Fruit fly (Drosophila melanogaster) whole organism, adult: ENCODE results near the gene Dna2.
A peak's percentile ranks its signal among the peaks of the same experiment; 100 is the strongest.

ENCODE experiments used
- CG11617 ChIP-seq: fragments of 200-800 bp; sonication (Bioruptor generic); optimal IDR thresholded peaks from 2 replicates; lab custom pipeline; 2017; ENCODE audit warnings: mild to moderate bottlenecking, missing biosample characterization, missing genetic modification reagents, missing genetic modification characterization
- CG12768 ChIP-seq: fragments of 200-800 bp; sonication (Bioruptor generic); optimal IDR thresholded peaks from 2 replicates; lab custom pipeline; 2017; ENCODE audit warnings: missing biosample characterization, missing genetic modification characterization, mild to moderate bottlenecking, moderate library complexity, missing genetic modification reagents
- CG14711 ChIP-seq: fragments of 200-800 bp; sonication (Bioruptor generic); optimal IDR thresholded peaks from 2 replicates; lab custom pipeline; 2018; ENCODE audit warnings: missing biosample characterization, mild to moderate bottlenecking, missing genetic modification characterization, moderate library complexity
- CG1620 ChIP-seq: fragments of 200-800 bp; sonication (Bioruptor generic); optimal IDR thresholded peaks from 2 replicates; lab custom pipeline; 2016; ENCODE audit warnings: missing biosample characterization, missing genetic modification characterization
- CG33017 ChIP-seq: fragments of 200-800 bp; sonication (Bioruptor generic); optimal IDR thresholded peaks from 2 replicates; lab custom pipeline; 2018; ENCODE audit warnings: missing biosample characterization, mild to moderate bottlenecking, missing genetic modification characterization, moderate library complexity
- CG5204 ChIP-seq: fragments of 200-800 bp; sonication (Bioruptor generic); optimal IDR thresholded peaks from 2 replicates; lab custom pipeline; 2016; ENCODE audit warnings: missing biosample characterization, missing genetic modification characterization
- CG7045 ChIP-seq: fragments of 200-800 bp; sonication (Bioruptor generic); optimal IDR thresholded peaks from 2 replicates; lab custom pipeline; 2017; ENCODE audit warnings: missing biosample characterization, mild to moderate bottlenecking, missing genetic modification characterization
- CG7101 ChIP-seq: fragments of 200-800 bp; sonication (Bioruptor generic); optimal IDR thresholded peaks from 2 replicates; lab custom pipeline; 2018; ENCODE audit warnings: missing biosample characterization, mild to moderate bottlenecking, missing genetic modification characterization, moderate library complexity
- Clk ChIP-seq: fragments of 200-800 bp; sonication (Bioruptor generic); optimal IDR thresholded peaks from 2 replicates; lab custom pipeline; 2017; ENCODE audit warnings: missing biosample characterization, missing genetic modification characterization
- Crg-1 ChIP-seq: fragments of 200-800 bp; sonication (Bioruptor generic); optimal IDR thresholded peaks from 2 replicates; lab custom pipeline; 2016; ENCODE audit warnings: missing biosample characterization, missing genetic modification characterization
- Hr96 ChIP-seq: fragments of 200-800 bp; sonication (Bioruptor generic); optimal IDR thresholded peaks from 2 replicates; lab custom pipeline; 2016; ENCODE audit warnings: missing biosample characterization, missing genetic modification characterization
- Mnt ChIP-seq: fragments of 200-800 bp; sonication (Bioruptor generic); optimal IDR thresholded peaks from 2 replicates; lab custom pipeline; 2016; ENCODE audit warnings: missing biosample characterization, mild to moderate bottlenecking, missing genetic modification characterization
- bab1 ChIP-seq: fragments of 200-800 bp; sonication (Bioruptor generic); optimal IDR thresholded peaks from 3 replicates; lab custom pipeline; 2019; ENCODE audit warnings: missing biosample characterization, mild to moderate bottlenecking, missing genetic modification characterization, moderate library complexity
- cic ChIP-seq: fragments of 200-800 bp; sonication (Bioruptor generic); optimal IDR thresholded peaks from 2 replicates; lab custom pipeline; 2017; ENCODE audit warnings: missing biosample characterization, mild to moderate bottlenecking, missing genetic modification characterization, moderate library complexity
- cnc ChIP-seq, 2 experiments: fragments of >200 bp; optimal IDR thresholded peaks; 2 replicates each; lab custom pipeline; 2017
- kay ChIP-seq: fragments of 200-800 bp; sonication (Bioruptor generic); peaks from one replicate; lab custom pipeline; 2016; ENCODE audit warnings: missing biosample characterization, missing genetic modification characterization, borderline replicate concordance
- ovo ChIP-seq: fragments of 200-800 bp; sonication (Bioruptor generic); optimal IDR thresholded peaks from 2 replicates; lab custom pipeline; 2016; ENCODE audit warnings: missing biosample characterization, missing genetic modification characterization
- pad ChIP-seq: fragments of 200-800 bp; sonication (Bioruptor generic); optimal IDR thresholded peaks from 3 replicates; lab custom pipeline; 2017; ENCODE audit warnings: missing biosample characterization, missing genetic modification characterization, mild to moderate bottlenecking, moderate library complexity, missing genetic modification reagents
- tj ChIP-seq: fragments of 200-800 bp; sonication (Bioruptor generic); optimal IDR thresholded peaks from 3 replicates; lab custom pipeline; 2017; ENCODE audit warnings: missing biosample characterization, mild to moderate bottlenecking, missing genetic modification characterization, moderate library complexity
- toe ChIP-seq: fragments of 200-800 bp; sonication (Bioruptor generic); optimal IDR thresholded peaks from 2 replicates; lab custom pipeline; 2016; ENCODE audit warnings: missing biosample characterization, missing genetic modification characterization

The Dna2 gene

DNA sequence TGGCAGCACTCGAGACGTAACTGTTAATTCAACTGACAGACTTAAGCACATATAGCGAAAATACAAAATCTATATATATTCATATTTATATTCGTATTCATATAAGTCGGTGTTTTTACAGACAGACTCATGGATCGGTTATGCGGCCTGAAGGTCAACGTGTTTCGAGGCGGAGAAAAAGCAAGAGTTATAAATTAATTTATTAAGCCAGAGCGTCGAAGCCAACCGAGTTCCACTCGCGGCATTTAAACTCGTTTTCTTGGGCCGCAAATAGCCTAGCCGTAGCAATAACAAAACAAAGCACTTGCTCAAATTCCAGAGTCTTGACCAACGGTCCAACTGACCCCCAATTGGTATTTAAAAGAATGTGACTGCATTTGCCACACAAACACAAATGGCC lies 10.6 kb downstream of the Dna2 start:
- TF ChIP-seq CG11617 (GFP tag; lab: Kevin White, UChicago), result no peak
- TF ChIP-seq Crg-1 (GFP tag; lab: Kevin White, UChicago), result no peak
- TF ChIP-seq kay (GFP tag; lab: Kevin White, UChicago), result no peak

DNA sequence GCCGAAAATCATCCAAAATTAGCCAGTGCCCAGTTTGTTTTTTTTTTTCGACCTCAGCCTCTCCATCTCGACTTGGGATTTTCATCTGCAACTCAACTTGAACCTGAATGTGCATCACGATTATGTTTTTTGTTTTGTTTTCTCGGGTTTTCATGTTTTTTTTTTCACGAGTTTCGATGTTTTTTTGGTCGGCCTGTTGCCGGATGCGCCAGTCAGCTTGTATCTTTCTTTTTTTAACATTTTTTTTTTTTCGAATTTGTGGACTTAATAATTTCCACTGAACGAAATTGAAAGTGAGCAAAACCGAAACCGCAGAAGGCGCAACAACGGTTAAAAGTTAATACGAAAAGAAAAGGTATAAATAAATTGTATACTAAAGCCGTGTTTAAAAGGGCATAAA lies 11.5 kb downstream of the Dna2 start:
- TF ChIP-seq tj (no peak), CG5204 (GFP tag; lab: Kevin White, UChicago) (no peak), Clk (GFP tag; lab: Kevin White, UChicago) (no peak), bab1 (no peak), CG11617 (GFP tag; lab: Kevin White, UChicago) (no peak), Hr96 (GFP tag; lab: Kevin White, UChicago) (no peak), cic (no peak), CG7045 (no peak), toe (GFP tag; lab: Kevin White, UChicago) (no peak), ovo (GFP tag; lab: Kevin White, UChicago) (no peak), pad (GFP tag; lab: Kevin White, UChicago) (no peak), CG14711 (tag; lab: Kevin White, UChicago) (no peak), Mnt (GFP tag; lab: Kevin White, UChicago) (no peak), cnc (optimal IDR thresholded peaks at IDR 0.05; lab: Kevin White, UChicago) (no peak)

DNA sequence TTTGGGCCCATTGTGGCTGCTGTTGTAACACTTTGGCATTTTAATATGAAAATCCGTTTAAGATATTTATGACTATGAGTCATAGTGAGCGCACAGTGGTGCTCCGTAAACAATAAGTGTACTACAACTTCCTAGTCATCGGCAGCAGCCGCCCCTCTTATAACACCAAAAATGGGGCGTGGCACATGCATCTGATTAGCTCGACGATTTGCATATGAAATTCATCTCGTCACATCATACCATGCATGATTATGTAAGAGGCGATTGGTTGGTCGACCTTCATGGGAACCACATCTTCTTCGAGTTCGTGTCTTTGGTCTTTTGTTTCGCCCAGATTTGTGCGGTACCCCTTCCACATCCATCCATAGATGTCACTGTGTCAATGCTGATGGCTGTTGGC lies 19.4 kb downstream of the Dna2 start:
- TF ChIP-seq CG7045 (no peak), pad (GFP tag; lab: Kevin White, UChicago) (no peak), tj (no peak), cnc (optimal IDR thresholded peaks at IDR 0.05; lab: Kevin White, UChicago) (no peak), Mnt (GFP tag; lab: Kevin White, UChicago) (no peak), kay (GFP tag; lab: Kevin White, UChicago) (no peak), CG1620 (no peak), CG11617 (GFP tag; lab: Kevin White, UChicago) (no peak), Crg-1 (GFP tag; lab: Kevin White, UChicago) (no peak), Clk (GFP tag; lab: Kevin White, UChicago) (no peak), Hr96 (GFP tag; lab: Kevin White, UChicago) (no peak), bab1 (no peak), CG5204 (GFP tag; lab: Kevin White, UChicago) (no peak), CG7101 (tag; lab: Kevin White, UChicago) (no peak), CG33017 (no peak), cic (no peak), CG12768 (GFP tag; lab: Kevin White, UChicago) (no peak), CG14711 (tag; lab: Kevin White, UChicago) (no peak), toe (GFP tag; lab: Kevin White, UChicago) (no peak)

DNA sequence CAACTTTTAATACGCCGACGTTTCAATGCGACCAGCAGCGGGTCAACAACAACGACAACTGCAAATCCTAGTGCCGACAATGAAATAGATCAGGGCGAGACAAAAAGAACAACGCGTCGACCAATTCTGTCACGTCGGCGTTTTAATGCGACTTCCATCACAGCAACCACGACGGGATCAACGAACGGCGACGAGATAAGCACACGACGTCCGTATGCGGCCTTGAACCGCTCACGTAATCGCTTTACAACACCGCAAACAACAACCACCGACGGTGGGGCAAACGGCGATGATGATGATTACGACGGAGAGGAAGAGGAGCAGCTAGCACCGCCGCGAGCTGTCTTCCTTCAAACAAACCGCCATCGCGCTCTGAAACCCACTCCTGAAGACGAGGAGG lies 29.2 kb downstream of the Dna2 start:
- TF ChIP-seq Hr96 (GFP tag; lab: Kevin White, UChicago), result no peak
- TF ChIP-seq tj, result peak; percentile 63

DNA sequence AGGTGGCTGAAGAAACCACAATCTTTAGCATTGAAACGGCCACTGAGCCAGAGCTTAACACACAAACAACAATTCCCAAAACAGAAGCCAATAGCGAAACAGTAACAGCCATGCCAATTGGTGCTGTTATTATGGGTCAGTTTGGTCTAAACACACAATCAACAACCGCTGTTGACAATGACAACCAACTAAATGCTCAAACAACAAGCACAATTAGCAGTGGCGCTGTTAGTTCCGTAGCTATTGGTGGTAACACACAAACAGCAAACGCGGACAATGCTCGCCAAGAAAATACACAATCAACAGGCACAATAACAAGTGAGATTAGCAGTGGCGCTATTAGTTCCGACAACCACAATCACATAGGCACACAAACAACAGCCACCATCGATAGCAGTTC lies 33.6 kb downstream of the Dna2 start:
- no peak for TF ChIP-seq CG1620
- no peak for TF ChIP-seq ovo (GFP tag; lab: Kevin White, UChicago)

DNA sequence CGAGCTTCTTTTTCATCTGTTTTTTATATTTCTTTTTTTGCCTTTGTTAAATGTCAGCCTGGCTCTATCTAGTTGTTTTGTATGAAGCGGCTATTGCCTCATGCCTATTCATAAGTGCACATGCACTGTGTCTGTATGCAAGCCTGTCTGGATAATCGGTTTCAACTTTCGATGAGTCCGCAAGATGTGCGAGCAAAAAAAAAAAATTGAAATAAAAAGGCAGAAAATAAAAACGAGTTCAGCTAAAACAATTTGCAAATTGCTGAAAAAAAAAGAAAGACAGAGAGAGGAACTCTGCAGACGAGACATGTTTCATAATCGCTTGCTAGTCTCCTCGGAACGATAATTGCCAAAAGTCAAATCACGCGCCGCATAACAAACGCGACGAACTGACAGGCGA lies 35.5 kb downstream of the Dna2 start:
- TF ChIP-seq CG11617 (GFP tag; lab: Kevin White, UChicago), result no peak
- TF ChIP-seq tj, result peak; percentile 98

DNA sequence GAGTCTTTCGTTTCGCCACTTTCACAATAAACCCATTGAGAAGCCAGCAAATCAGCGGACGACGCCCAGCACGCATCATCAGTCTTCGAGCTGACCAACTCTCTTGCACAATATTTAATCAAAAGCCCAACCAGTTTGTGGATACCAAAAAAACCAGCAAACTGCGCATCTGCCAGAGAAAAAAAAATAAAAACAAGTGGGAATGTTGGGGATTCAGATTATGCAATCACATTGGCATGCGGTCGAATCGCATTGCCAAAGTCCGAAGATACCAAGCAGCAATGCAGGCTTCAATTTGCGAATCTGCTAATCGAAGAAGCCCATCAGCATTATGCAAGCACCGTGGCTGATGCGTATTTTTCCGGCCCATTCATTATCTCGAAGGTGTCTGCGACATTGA lies 36.5 kb downstream of the Dna2 start:
- no peak for TF ChIP-seq CG7101 (tag; lab: Kevin White, UChicago)
- TF ChIP-seq Hr96 (GFP tag; lab: Kevin White, UChicago), result no peak
- no peak for TF ChIP-seq tj
- TF ChIP-seq ovo (GFP tag; lab: Kevin White, UChicago), result no peak
- no peak for TF ChIP-seq CG11617 (GFP tag; lab: Kevin White, UChicago)
- TF ChIP-seq Clk (GFP tag; lab: Kevin White, UChicago), result no peak
- no peak for TF ChIP-seq CG1620
- TF ChIP-seq Crg-1 (GFP tag; lab: Kevin White, UChicago), result no peak
- TF ChIP-seq CG7045, result no peak
- no peak for TF ChIP-seq CG12768 (GFP tag; lab: Kevin White, UChicago)
- TF ChIP-seq Mnt (GFP tag; lab: Kevin White, UChicago), result no peak
- no peak for TF ChIP-seq cic
- no peak for TF ChIP-seq kay (GFP tag; lab: Kevin White, UChicago)
- no peak for TF ChIP-seq cnc (optimal IDR thresholded peaks at IDR 0.05; lab: Kevin White, UChicago)
- TF ChIP-seq CG5204 (GFP tag; lab: Kevin White, UChicago), result no peak
- no peak for TF ChIP-seq bab1
- no peak for TF ChIP-seq CG14711 (tag; lab: Kevin White, UChicago)

DNA sequence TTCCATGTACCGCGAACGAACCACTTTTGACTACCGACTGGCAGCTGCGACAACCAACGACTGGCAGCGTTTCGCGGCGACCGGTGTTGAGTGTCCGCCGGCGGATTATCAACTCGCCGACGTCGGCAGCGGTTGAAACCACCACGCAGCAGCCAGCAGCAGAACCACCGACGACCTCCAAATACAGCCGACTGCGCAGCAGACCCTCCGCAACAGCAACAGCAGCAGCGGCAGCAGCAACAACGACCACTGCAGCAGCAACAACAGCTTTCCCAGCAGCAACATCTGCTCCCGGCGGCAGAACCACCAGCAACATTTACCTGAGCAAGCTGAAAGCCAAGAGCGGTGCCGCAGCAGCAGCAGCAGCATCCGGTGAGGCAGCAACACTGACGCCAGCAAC lies 37.7 kb downstream of the Dna2 start:
- TF ChIP-seq tj (no peak), CG12768 (GFP tag; lab: Kevin White, UChicago) (no peak), CG5204 (GFP tag; lab: Kevin White, UChicago) (no peak), CG11617 (GFP tag; lab: Kevin White, UChicago) (no peak), Clk (GFP tag; lab: Kevin White, UChicago) (no peak), CG14711 (tag; lab: Kevin White, UChicago) (no peak), Hr96 (GFP tag; lab: Kevin White, UChicago) (no peak), kay (GFP tag; lab: Kevin White, UChicago) (no peak), cic (no peak), CG7101 (tag; lab: Kevin White, UChicago) (no peak), CG7045 (no peak), Crg-1 (GFP tag; lab: Kevin White, UChicago) (no peak), toe (GFP tag; lab: Kevin White, UChicago) (no peak), ovo (GFP tag; lab: Kevin White, UChicago) (no peak)
